Worm (Caenorhabditis elegans) whole organism, L1 larva: ENCODE data around the gene Y60C6A.2.

Source experiments
- F16B12.6 ChIP-seq: fragments of 150-350 bp; optimal IDR thresholded peaks from 2 replicates; lab custom pipeline; 2014; ENCODE audit warnings: missing biosample characterization, missing genetic modification characterization
- aha-1 ChIP-seq: fragments of 150-350 bp; optimal IDR thresholded peaks from 2 replicates; lab custom pipeline; 2014; ENCODE audit warnings: missing biosample characterization, missing genetic modification characterization
- alr-1 ChIP-seq: fragments of 200-800 bp; sonication (Bioruptor generic); optimal IDR thresholded peaks from 2 replicates; lab custom pipeline; 2018; ENCODE audit warnings: borderline replicate concordance, mild to moderate bottlenecking, missing genetic modification characterization, missing compliant biosample characterization
- aly-2 ChIP-seq: fragments of 150-350 bp; optimal IDR thresholded peaks from 2 replicates; lab custom pipeline; 2014; ENCODE audit warnings: missing biosample characterization, missing genetic modification characterization
- dsc-1 ChIP-seq: sonication (generic microtip); optimal IDR thresholded peaks from 2 replicates; lab custom pipeline; 2016; ENCODE audit warnings: mild to moderate bottlenecking, missing genetic modification characterization, missing compliant biosample characterization
- egl-13 ChIP-seq: sonication (generic microtip); optimal IDR thresholded peaks from 2 replicates; lab custom pipeline; 2016; ENCODE audit warnings: missing genotype, missing genetic modification reagents, missing genetic modification characterization, missing compliant biosample characterization
- elt-2 ChIP-seq: sonication (generic microtip); optimal IDR thresholded peaks from 2 replicates; lab custom pipeline; 2016; ENCODE audit warnings: missing genetic modification characterization, mild to moderate bottlenecking, inconsistent platforms, missing compliant biosample characterization, missing genetic modification reagents
- fkh-4 ChIP-seq: sonication (generic microtip); optimal IDR thresholded peaks from 2 replicates; lab custom pipeline; 2016; ENCODE audit warnings: missing compliant biosample characterization, missing genetic modification characterization, borderline replicate concordance
- hpl-2 ChIP-seq: fragments of 150-350 bp; optimal IDR thresholded peaks from 2 replicates; lab custom pipeline; 2014; ENCODE audit warnings: missing biosample characterization, missing genetic modification reagents, missing genetic modification characterization
- irx-1 ChIP-seq: sonication (generic microtip); optimal IDR thresholded peaks from 2 replicates; lab custom pipeline; 2016; ENCODE audit warnings: missing genetic modification characterization, missing compliant biosample characterization
- lin-13 ChIP-seq: fragments of 150-350 bp; optimal IDR thresholded peaks from 2 replicates; lab custom pipeline; 2014; ENCODE audit warnings: missing biosample characterization, missing genetic modification reagents, missing genetic modification characterization
- lin-14 ChIP-seq: fragments of 200-800 bp; sonication (Bioruptor generic); optimal IDR thresholded peaks from 2 replicates; lab custom pipeline; 2018; ENCODE audit warnings: mild to moderate bottlenecking, missing genetic modification characterization, moderate library complexity, missing compliant biosample characterization
- lin-15B ChIP-seq: fragments of 150-350 bp; sonication (generic microtip); optimal IDR thresholded peaks from 3 replicates; lab custom pipeline; 2014; ENCODE audit warnings: missing biosample characterization, missing genetic modification characterization
- lin-35 ChIP-seq, 2 experiments: fragments of 150-350 bp; optimal IDR thresholded peaks; 2 replicates each; lab custom pipeline; 2014; ENCODE audit warnings: missing biosample characterization in 2 of 2, missing genetic modification characterization in 2 of 2, missing genetic modification reagents in 2 of 2
- lin-39 ChIP-seq: fragments of 150-350 bp; optimal IDR thresholded peaks from 2 replicates; lab custom pipeline; 2014; ENCODE audit warnings: missing biosample characterization, missing genetic modification reagents, missing genetic modification characterization
- lir-3 ChIP-seq: sonication (generic microtip); optimal IDR thresholded peaks from 2 replicates; lab custom pipeline; 2016; ENCODE audit warnings: mild to moderate bottlenecking, missing genetic modification characterization, moderate library complexity, missing compliant biosample characterization; ENCODE audit not compliant: poor library complexity
- lsy-2 ChIP-seq, 2 experiments: fragments of 150-350 bp; optimal IDR thresholded peaks; 2 replicates each; lab custom pipeline; 2014; ENCODE audit warnings: missing biosample characterization in 2 of 2, missing genetic modification characterization in 2 of 2
- mef-2 ChIP-seq: fragments of 150-350 bp; optimal IDR thresholded peaks from 2 replicates; lab custom pipeline; 2014; ENCODE audit warnings: missing biosample characterization, missing genetic modification characterization
- mep-1 ChIP-seq: fragments of 150-350 bp; optimal IDR thresholded peaks from 2 replicates; lab custom pipeline; 2014; ENCODE audit warnings: missing biosample characterization, missing genetic modification characterization
- nhr-20 ChIP-seq: sonication (generic microtip); optimal IDR thresholded peaks from 2 replicates; lab custom pipeline; 2016; ENCODE audit warnings: mild to moderate bottlenecking, missing genetic modification characterization, missing compliant biosample characterization
- nhr-71 ChIP-seq: sonication (generic microtip); optimal IDR thresholded peaks from 2 replicates; lab custom pipeline; 2016; ENCODE audit warnings: mild to moderate bottlenecking, missing genetic modification characterization, moderate library complexity, missing compliant biosample characterization
- nhr-76 ChIP-seq: sonication (generic microtip); optimal IDR thresholded peaks from 2 replicates; lab custom pipeline; 2017; ENCODE audit warnings: missing biosample characterization, missing genetic modification characterization
- nhr-90 ChIP-seq: sonication (generic microtip); optimal IDR thresholded peaks from 2 replicates; lab custom pipeline; 2016; ENCODE audit warnings: mild to moderate bottlenecking, missing genetic modification characterization, missing compliant biosample characterization; ENCODE audit not compliant: poor library complexity
- rnt-1 ChIP-seq: sonication (generic microtip); optimal IDR thresholded peaks from 2 replicates; lab custom pipeline; 2016; ENCODE audit warnings: mild to moderate bottlenecking, missing genetic modification characterization, moderate library complexity, missing compliant biosample characterization
- snpc-4 ChIP-seq: fragments of 150-350 bp; optimal IDR thresholded peaks from 2 replicates; lab custom pipeline; 2014; ENCODE audit warnings: missing biosample characterization, missing genetic modification characterization
- snu-23 ChIP-seq: sonication (generic microtip); optimal IDR thresholded peaks from 2 replicates; lab custom pipeline; 2016; ENCODE audit warnings: missing genetic modification characterization, missing compliant biosample characterization
- sptf-1 ChIP-seq: fragments of 150-350 bp; optimal IDR thresholded peaks from 2 replicates; lab custom pipeline; 2014; ENCODE audit warnings: missing biosample characterization, missing genetic modification characterization
- tbx-2 ChIP-seq: sonication (generic microtip); optimal IDR thresholded peaks from 2 replicates; lab custom pipeline; 2016; ENCODE audit warnings: missing genetic modification characterization, missing compliant biosample characterization
- tlp-1 ChIP-seq: fragments of 150-350 bp; optimal IDR thresholded peaks from 2 replicates; lab custom pipeline; 2014; ENCODE audit warnings: missing biosample characterization, missing genetic modification characterization
- unc-130 ChIP-seq: fragments of 150-350 bp; optimal IDR thresholded peaks from 2 replicates; lab custom pipeline; 2017; ENCODE audit warnings: missing biosample characterization, missing genetic modification characterization, inconsistent platforms
- unc-30 ChIP-seq: sonication (generic microtip); optimal IDR thresholded peaks from 2 replicates; lab custom pipeline; 2017; ENCODE audit warnings: missing biosample characterization, missing genetic modification characterization
- unc-62 ChIP-seq: fragments of 150-350 bp; optimal IDR thresholded peaks from 2 replicates; lab custom pipeline; 2014; ENCODE audit warnings: missing biosample characterization, missing genetic modification reagents, missing genetic modification characterization
- vab-15 ChIP-seq: sonication (generic microtip); optimal IDR thresholded peaks from 2 replicates; lab custom pipeline; 2017; ENCODE audit warnings: missing genotype, mild to moderate bottlenecking, missing genetic modification characterization, missing compliant biosample characterization
- xbp-1 ChIP-seq: sonication (generic microtip); optimal IDR thresholded peaks from 2 replicates; lab custom pipeline; 2016; ENCODE audit warnings: missing genetic modification characterization, missing compliant biosample characterization
- zag-1 ChIP-seq: fragments of 150-350 bp; optimal IDR thresholded peaks from 2 replicates; lab custom pipeline; 2014; ENCODE audit warnings: missing biosample characterization, missing genetic modification characterization
- ztf-11 ChIP-seq, 2 experiments: sonication (generic microtip); optimal IDR thresholded peaks; 2 replicates each; lab custom pipeline; 2016 to 2017; ENCODE audit warnings: missing genetic modification characterization in 2 of 2, missing biosample characterization in 1 of 2, missing compliant biosample characterization in 1 of 2

Y60C6A.2 gene

DNA sequence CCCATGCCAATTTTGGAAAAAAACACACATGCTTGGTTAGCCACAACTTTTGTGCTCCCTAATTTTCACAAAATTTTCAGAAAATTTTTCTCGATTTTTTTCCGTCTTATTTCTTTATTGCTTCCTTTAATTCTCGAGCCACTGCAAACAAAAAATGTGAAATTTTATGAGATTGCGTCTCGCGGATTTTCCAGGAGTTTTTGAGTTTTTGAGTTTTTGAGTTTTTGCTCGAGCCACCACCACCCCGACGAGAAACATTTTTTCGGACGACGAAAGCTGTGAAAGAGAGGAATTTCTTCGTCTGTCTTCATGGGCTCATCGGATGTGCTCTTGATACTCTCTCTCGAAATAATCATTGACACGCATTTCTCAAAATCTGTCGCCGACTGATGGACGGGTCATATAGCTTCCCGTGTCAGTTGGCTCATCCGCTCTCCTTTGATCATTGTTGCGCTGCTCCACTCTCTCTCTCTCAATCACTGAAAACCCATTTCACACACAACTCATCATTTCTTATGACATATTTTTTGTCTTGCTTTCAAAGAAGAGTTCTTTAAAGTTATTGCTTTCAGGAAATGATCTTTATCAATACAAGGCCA, 7.7 kb downstream of the Y60C6A.2 start, which contains the start of gene C18G1.1:
Gene C18G1.1, plus strand, starts transcription at position 573 of the 599 bp plus-strand sequence.
- no peak for TF ChIP-seq zag-1 (tag; lab: Kevin White, UChicago)
- peak; percentile 5 for TF ChIP-seq snu-23
- TF ChIP-seq lsy-2 (tag; optimal IDR thresholded peaks at IDR 0.05; lab: Kevin White, UChicago) = peak in 1 of 2 experiments; percentile 26
- no peak for TF ChIP-seq tlp-1
- no peak for TF ChIP-seq tbx-2 (tag; lab: Kevin White, UChicago)
- peak; percentile 59 for TF ChIP-seq rnt-1 (tag; lab: Kevin White, UChicago)
- no peak for TF ChIP-seq dsc-1 (tag; lab: Kevin White, UChicago)
- TF ChIP-seq irx-1 (tag; lab: Kevin White, UChicago) = no peak
- TF ChIP-seq unc-130 (tag; lab: Kevin White, UChicago) = peak; percentile 27
- TF ChIP-seq mep-1 = no peak
- no peak for TF ChIP-seq F16B12.6 (tag; lab: Kevin White, UChicago)
- no peak for TF ChIP-seq nhr-76 (tag; lab: Kevin White, UChicago)
- TF ChIP-seq lin-39 = no peak
- no peak for TF ChIP-seq sptf-1 (tag; lab: Kevin White, UChicago)
- peak; percentile 50 for TF ChIP-seq nhr-71 (tag; lab: Kevin White, UChicago)
- TF ChIP-seq lin-15B = no peak

DNA sequence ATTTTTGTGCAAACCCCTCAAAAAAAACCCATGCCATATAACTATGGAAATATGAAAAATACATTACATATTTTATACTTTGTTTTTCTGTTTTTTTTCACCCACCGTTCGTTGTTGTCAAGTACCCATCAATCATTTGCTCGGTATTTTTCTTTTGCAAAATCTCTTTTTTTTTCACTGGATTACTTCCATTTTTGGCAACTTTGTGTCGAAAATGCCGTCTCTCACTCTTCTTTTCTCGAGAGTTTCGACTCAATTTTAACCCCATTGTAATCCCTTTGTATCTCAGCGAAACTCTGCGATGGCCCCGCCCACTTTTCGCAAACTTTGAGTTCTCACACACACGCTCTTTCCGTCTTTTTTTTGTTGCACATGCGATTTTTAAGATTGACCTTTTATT, 10.1 kb downstream of the Y60C6A.2 start:
- TF ChIP-seq unc-30 (tag; lab: Kevin White, UChicago) (peak; percentile 47), nhr-90 (tag; lab: Kevin White, UChicago) (no peak), lin-14 (peak; percentile 24), nhr-20 (tag; lab: Kevin White, UChicago) (no peak), aha-1 (tag; lab: Kevin White, UChicago) (no peak), snpc-4 (tag; lab: Kevin White, UChicago) (no peak), fkh-4 (tag; lab: Kevin White, UChicago) (no peak)

DNA sequence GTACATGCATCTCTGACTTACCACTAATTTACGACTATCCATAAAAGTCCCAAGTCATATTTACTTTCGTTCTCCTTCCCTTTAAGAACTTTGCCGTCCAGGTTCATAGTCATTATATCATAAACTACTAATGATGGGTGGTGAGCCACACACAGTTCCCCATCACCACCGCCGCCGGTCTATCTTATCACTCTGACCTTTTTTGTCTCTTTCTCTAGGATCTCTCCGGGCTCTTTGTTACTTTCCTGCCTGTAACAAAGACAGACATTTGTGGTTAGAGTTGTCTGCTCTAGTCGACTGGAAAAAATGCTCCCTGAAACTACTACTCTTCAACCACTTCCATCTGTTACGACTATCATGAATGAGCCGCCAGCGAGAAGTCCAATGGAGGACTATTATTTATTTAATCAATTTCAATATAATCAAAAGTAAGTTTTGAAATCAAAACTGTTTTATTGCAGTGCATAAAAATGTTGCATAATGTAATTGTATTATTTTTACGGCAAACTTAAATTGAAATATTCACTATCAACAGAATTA, 14.8 kb downstream of the Y60C6A.2 start, which contains the start of gene elt-7:
Gene elt-7, plus strand, starts transcription at position 263 of the 540 bp plus-strand sequence.
- no peak for TF ChIP-seq vab-15 (tag; lab: Kevin White, UChicago)
- TF ChIP-seq snu-23 = no peak
- TF ChIP-seq alr-1 (tag; lab: Kevin White, UChicago) = no peak
- no peak for TF ChIP-seq unc-62
- peak in 1 of 2 experiments; percentile 10 for TF ChIP-seq lin-35 (GFP tag; optimal IDR thresholded peaks at IDR 0.05; lab: Kevin White, UChicago)
- TF ChIP-seq hpl-2 (GFP tag; lab: Kevin White, UChicago) = no peak
- TF ChIP-seq elt-2 = peak; percentile 29
- no peak for TF ChIP-seq rnt-1 (tag; lab: Kevin White, UChicago)
- no peak for TF ChIP-seq lir-3
- no peak for TF ChIP-seq lin-13
- no peak for TF ChIP-seq mef-2 (tag; lab: Kevin White, UChicago)
- TF ChIP-seq tbx-2 (tag; lab: Kevin White, UChicago) = no peak
- TF ChIP-seq aly-2 (tag; lab: Kevin White, UChicago) = no peak

DNA sequence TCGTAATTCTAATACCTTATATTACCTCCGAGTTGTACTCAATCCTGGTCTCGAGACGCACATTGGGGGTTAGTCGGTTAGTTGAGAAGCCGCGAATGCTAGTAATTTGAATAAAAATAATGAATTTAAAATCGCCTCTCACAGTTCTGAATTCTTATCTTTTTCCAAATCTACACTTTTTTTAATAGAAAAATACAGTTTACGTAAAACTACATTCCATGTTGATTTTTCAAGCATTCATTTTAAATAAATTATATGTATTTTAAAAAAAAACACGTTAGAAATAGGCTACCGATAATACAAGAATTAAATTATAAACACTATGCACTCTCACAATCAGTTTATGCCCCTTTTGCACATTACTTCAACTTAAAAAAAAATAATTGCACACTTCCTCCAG, 15.6 kb downstream of the Y60C6A.2 start, which contains the start of gene C18G1.9:
Gene C18G1.9, minus strand, starts transcription at position 101 of the 400 bp plus-strand sequence.
- TF ChIP-seq lir-3 (no peak), mep-1 (no peak), mef-2 (tag; lab: Kevin White, UChicago) (no peak), egl-13 (tag; lab: Kevin White, UChicago) (no peak), xbp-1 (tag; lab: Kevin White, UChicago) (no peak), ztf-11 (tag; optimal IDR thresholded peaks at IDR 0.05; lab: Kevin White, UChicago) (no peak)
